Worm (Caenorhabditis elegans): ENCODE results near the gene Y82E9BL.6.

DNA sequence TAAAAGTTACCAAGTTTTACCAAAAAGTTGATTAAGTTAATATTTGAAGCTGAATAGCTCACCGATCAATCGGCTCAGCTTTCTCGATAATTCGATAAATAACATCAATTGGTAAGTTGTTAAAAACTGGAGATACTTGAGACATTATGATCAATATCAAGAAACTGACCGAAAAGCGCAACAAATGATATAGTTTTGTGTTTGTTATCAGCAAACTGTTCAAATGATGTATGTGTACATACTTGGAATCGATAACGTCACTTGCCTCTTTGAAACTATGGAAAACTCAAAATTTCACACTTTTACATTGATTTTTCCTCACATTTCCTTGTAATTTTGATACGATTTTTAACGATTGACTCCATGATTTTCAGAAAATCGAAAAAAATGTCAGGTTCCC is 30.6 kb downstream of the Y82E9BL.6 start, which contains the start of the genes fbxa-80 and fbxa-19:
- TF ChIP-seq lin-39 (tag; optimal IDR thresholded peaks at IDR 0.05) (no peak), ceh-82 (tag; optimal IDR thresholded peaks at IDR 0.05) (no peak), fos-1 (tag; optimal IDR thresholded peaks at IDR 0.05) (peak; percentile 78), ama-1 (optimal IDR thresholded peaks at IDR 0.05) (no peak), lin-13 (GFP tag; optimal IDR thresholded peaks at IDR 0.05) (no peak), unc-62 (GFP tag; optimal IDR thresholded peaks at IDR 0.05) (no peak), nhr-237 (tag; optimal IDR thresholded peaks at IDR 0.05) (no peak), nhr-23 (tag; optimal IDR thresholded peaks at IDR 0.05) (no peak), nhr-10 (tag; optimal IDR thresholded peaks at IDR 0.05) (no peak)
